Worm (Caenorhabditis elegans): Measurements from ENCODE around the gene cyp-13A11.

- TF ChIP-seq aly-2 (tag; optimal IDR thresholded peaks at IDR 0.05) (no peak), nhr-25 (tag; optimal IDR thresholded peaks at IDR 0.05; ENCODE audit: borderline replicate concordance, insufficient read depth) (no peak), nhr-28 (tag; optimal IDR thresholded peaks at IDR 0.05) (peak; percentile 7), pha-4 (GFP tag; IDR thresholded peaks at IDR 0.05) (no peak), pha-4 (tag; optimal IDR thresholded peaks at IDR 0.05) (no peak), D1046.2 (GFP tag; IDR thresholded peaks at IDR 0.05) (no peak), gei-8 (GFP tag; optimal IDR thresholded peaks at IDR 0.05) (no peak), lin-15B (tag; optimal IDR thresholded peaks at IDR 0.05) (no peak), R02D3.7 (tag; optimal IDR thresholded peaks at IDR 0.05) (no peak)
Measured at ce11 chrIII:13020741-13021140, at the start of gene cyp-13A11.
